Fruit fly (Drosophila melanogaster) S2 (cell line): ENCODE measurements around the gene Rpt4.

Experiments used
- CG8478 ChIP-seq: fragments of >200 bp; optimal IDR thresholded peaks from 2 replicates; lab custom pipeline; 2018
- CTCF ChIP-seq, 2 experiments: fragments of >200 bp; optimal IDR thresholded peaks; 2 replicates each; lab custom pipeline; 2018

dm6 chrX:6264456-6264855, 26.6 kb downstream of the Rpt4 start:
- TF ChIP-seq CG8478 (lab: Kevin White, UChicago) (no peak), CTCF (optimal IDR thresholded peaks at IDR 0.05; lab: Kevin White, UChicago) (no peak)
